Worm (Caenorhabditis elegans): ENCODE results near the gene F43C1.7.

- TF ChIP-seq Y53F4B.3 (GFP tag; IDR thresholded peaks at IDR 0.05): no peak
- no peak for TF ChIP-seq hmg-20 (GFP tag; IDR thresholded peaks at IDR 0.05)
- TF ChIP-seq snpc-1.3 (tag; optimal IDR thresholded peaks at IDR 0.05; ENCODE audit: insufficient read depth): no peak
- no peak for TF ChIP-seq madf-8 (GFP tag; conservative IDR thresholded peaks at IDR 0.05)
- no peak for TF ChIP-seq lsl-1 (GFP tag; optimal IDR thresholded peaks at IDR 0.05)
Observed at ce11 chrIII:4271059-4271458, 28.7 kb upstream of the F43C1.7 start.
